Fruit fly (Drosophila melanogaster) whole organism, embryonic: ENCODE measurements around the gene CG45544.

Source experiments
- Adf1 ChIP-seq: fragments of 200-800 bp; sonication (Bioruptor generic); IDR thresholded peaks from 2 replicates; pipeline ENCODE4 v1.3.6; 2022; ENCODE audit warnings: missing biosample characterization, missing genetic modification characterization
- Bteb2 ChIP-seq: fragments of 200-800 bp; sonication (Bioruptor generic); optimal IDR thresholded peaks from 2 replicates; lab custom pipeline; 2016; ENCODE audit warnings: missing biosample characterization, missing genetic modification characterization
- CG10462 ChIP-seq: fragments of 200-800 bp; sonication (Bioruptor generic); optimal IDR thresholded peaks from 2 replicates; lab custom pipeline; 2016; ENCODE audit warnings: missing biosample characterization, missing genetic modification characterization
- CG10959 ChIP-seq: fragments of 200-800 bp; sonication (Bioruptor generic); IDR thresholded peaks from 2 replicates; pipeline ENCODE4 v1.3.6; 2022; ENCODE audit warnings: missing biosample characterization, missing genetic modification characterization
- CG11085 ChIP-seq: fragments of 200-800 bp; sonication (Bioruptor generic); IDR thresholded peaks from 2 replicates; pipeline ENCODE4 v1.3.6; 2022; ENCODE audit warnings: missing biosample characterization, missing genetic modification characterization
- CG11504 ChIP-seq: fragments of 200-800 bp; sonication (Bioruptor generic); optimal IDR thresholded peaks from 3 replicates; lab custom pipeline; 2019; ENCODE audit warnings: missing biosample characterization, mild to moderate bottlenecking, missing genetic modification characterization, moderate library complexity
- CG11695 ChIP-seq: fragments of 200-800 bp; sonication (Bioruptor generic); IDR thresholded peaks from 3 replicates; pipeline ENCODE4 v1.3.6; 2022; ENCODE audit warnings: missing biosample characterization, missing genetic modification characterization
- CG12071 ChIP-seq: fragments of 200-800 bp; sonication (Bioruptor generic); optimal IDR thresholded peaks from 3 replicates; lab custom pipeline; 2018; ENCODE audit warnings: missing biosample characterization, mild to moderate bottlenecking, missing genetic modification characterization
- CG12104 ChIP-seq: fragments of 200-800 bp; sonication (Bioruptor generic); optimal IDR thresholded peaks from 3 replicates; lab custom pipeline; 2016; ENCODE audit warnings: missing biosample characterization, missing genetic modification characterization
- CG12155 ChIP-seq: fragments of 200-800 bp; sonication (Bioruptor generic); optimal IDR thresholded peaks from 3 replicates; lab custom pipeline; 2016; ENCODE audit warnings: missing biosample characterization, missing genetic modification characterization
- CG13424 ChIP-seq: fragments of 200-800 bp; sonication (Bioruptor generic); optimal IDR thresholded peaks from 2 replicates; lab custom pipeline; 2019; ENCODE audit warnings: missing biosample characterization, mild to moderate bottlenecking, missing genetic modification characterization, moderate library complexity
- CG15011 ChIP-seq: fragments of 200-800 bp; sonication (Bioruptor generic); optimal IDR thresholded peaks from 3 replicates; lab custom pipeline; 2018; ENCODE audit warnings: missing biosample characterization, mild to moderate bottlenecking, missing genetic modification characterization
- CG15479 ChIP-seq: fragments of 200-800 bp; sonication (Bioruptor generic); optimal IDR thresholded peaks from 3 replicates; lab custom pipeline; 2019; ENCODE audit warnings: missing biosample characterization, mild to moderate bottlenecking, missing genetic modification characterization, moderate library complexity
- CG1792 ChIP-seq: fragments of 200-800 bp; sonication (Bioruptor generic); optimal IDR thresholded peaks from 2 replicates; lab custom pipeline; 2016; ENCODE audit warnings: missing biosample characterization, missing genetic modification characterization
- CG18011 ChIP-seq: fragments of 200-800 bp; sonication (Bioruptor generic); optimal IDR thresholded peaks from 2 replicates; lab custom pipeline; 2017; ENCODE audit warnings: missing biosample characterization, missing genetic modification characterization, mild to moderate bottlenecking, moderate library complexity, missing genotype
- CG2120 ChIP-seq: fragments of 200-800 bp; sonication (Bioruptor generic); optimal IDR thresholded peaks from 3 replicates; lab custom pipeline; 2016; ENCODE audit warnings: missing biosample characterization, missing genetic modification characterization
- CG32532 ChIP-seq: fragments of 200-800 bp; sonication (Bioruptor generic); IDR thresholded peaks from 2 replicates; pipeline ENCODE4 v1.3.6; 2022; ENCODE audit warnings: missing biosample characterization, missing genetic modification characterization
- CG4360 ChIP-seq: fragments of 200-800 bp; sonication (Bioruptor generic); IDR thresholded peaks from 2 replicates; pipeline ENCODE4 v1.3.6; 2022; ENCODE audit warnings: missing biosample characterization, missing genetic modification characterization
- CG4854 ChIP-seq: fragments of 200-800 bp; sonication (Bioruptor generic); optimal IDR thresholded peaks from 2 replicates; lab custom pipeline; 2016; ENCODE audit warnings: missing biosample characterization, missing genetic modification characterization, inconsistent platforms
- CG6854 ChIP-seq: fragments of 200-800 bp; sonication (Bioruptor generic); optimal IDR thresholded peaks from 3 replicates; lab custom pipeline; 2017; ENCODE audit warnings: missing biosample characterization, mild to moderate bottlenecking, missing genetic modification characterization
- CG7271 ChIP-seq: fragments of 200-800 bp; sonication (Bioruptor generic); optimal IDR thresholded peaks from 2 replicates; lab custom pipeline; 2018; ENCODE audit warnings: missing biosample characterization, mild to moderate bottlenecking, missing genetic modification characterization, moderate library complexity
- CG7963 ChIP-seq: fragments of 200-800 bp; sonication (Bioruptor generic); IDR thresholded peaks from 3 replicates; pipeline ENCODE4 v1.3.6; 2022; ENCODE audit warnings: missing biosample characterization, missing genetic modification characterization; ENCODE audit not compliant: partially characterized antibody
- CG9817 ChIP-seq: fragments of 200-800 bp; sonication (Bioruptor generic); optimal IDR thresholded peaks from 2 replicates; lab custom pipeline; 2018; ENCODE audit warnings: missing biosample characterization, mild to moderate bottlenecking, missing genetic modification characterization, moderate library complexity
- E2f2 ChIP-seq: fragments of 200-800 bp; sonication (Bioruptor generic); IDR thresholded peaks from 2 replicates; pipeline ENCODE4 v1.3.6; 2022; ENCODE audit warnings: missing biosample characterization, missing genetic modification characterization
- HLH4C ChIP-seq: fragments of 200-800 bp; sonication (Bioruptor generic); IDR thresholded peaks from 3 replicates; pipeline ENCODE4 v1.3.6; 2022; ENCODE audit warnings: missing biosample characterization, missing genetic modification characterization; ENCODE audit not compliant: partially characterized antibody
- HLHmδ ChIP-seq: fragments of 200-800 bp; sonication (Bioruptor generic); optimal IDR thresholded peaks from 2 replicates; lab custom pipeline; 2018; ENCODE audit warnings: missing biosample characterization, mild to moderate bottlenecking, missing genetic modification characterization, moderate library complexity
- Hand ChIP-seq: fragments of 200-800 bp; sonication (Bioruptor generic); optimal IDR thresholded peaks from 2 replicates; lab custom pipeline; 2017; ENCODE audit warnings: mild to moderate bottlenecking, missing biosample characterization, missing genetic modification reagents, missing genetic modification characterization
- Jarid2 ChIP-seq: fragments of 200-800 bp; sonication (Bioruptor generic); optimal IDR thresholded peaks from 3 replicates; lab custom pipeline; 2017; ENCODE audit warnings: mild to moderate bottlenecking, missing biosample characterization, missing genetic modification reagents, missing genetic modification characterization
- Lpt ChIP-seq: fragments of >200 bp; optimal IDR thresholded peaks from 2 replicates; lab custom pipeline; 2018; ENCODE audit warnings: missing biosample characterization, missing genetic modification characterization
- Mes4 ChIP-seq: fragments of 200-800 bp; sonication (Bioruptor generic); optimal IDR thresholded peaks from 2 replicates; lab custom pipeline; 2016; ENCODE audit warnings: missing biosample characterization, missing genetic modification characterization
- PHDP ChIP-seq: fragments of 200-800 bp; sonication (Bioruptor generic); optimal IDR thresholded peaks from 3 replicates; lab custom pipeline; 2018; ENCODE audit warnings: missing biosample characterization, mild to moderate bottlenecking, missing genetic modification characterization, moderate library complexity
- Ptx1 ChIP-seq: fragments of 200-800 bp; sonication (Bioruptor generic); IDR thresholded peaks from 2 replicates; pipeline ENCODE4 v1.3.6; 2022; ENCODE audit warnings: missing biosample characterization, missing genetic modification characterization
- Rx ChIP-seq: fragments of 200-800 bp; sonication (Bioruptor generic); IDR thresholded peaks from 2 replicates; pipeline ENCODE4 v1.3.6; 2022; ENCODE audit warnings: missing biosample characterization, missing genetic modification characterization
- ac ChIP-seq: fragments of 200-800 bp; sonication (Bioruptor generic); optimal IDR thresholded peaks from 3 replicates; lab custom pipeline; 2017; ENCODE audit warnings: missing biosample characterization, mild to moderate bottlenecking, missing genetic modification characterization
- amos ChIP-seq: fragments of 200-800 bp; sonication (Bioruptor generic); IDR thresholded peaks from 2 replicates; pipeline ENCODE4 v1.3.6; 2022; ENCODE audit warnings: missing biosample characterization, missing genetic modification characterization; ENCODE audit not compliant: partially characterized antibody
- btn ChIP-seq: fragments of 200-800 bp; sonication (Bioruptor generic); optimal IDR thresholded peaks from 2 replicates; lab custom pipeline; 2016; ENCODE audit warnings: missing biosample characterization, missing genetic modification characterization
- cad ChIP-seq: fragments of >200 bp; optimal IDR thresholded peaks from 2 replicates; lab custom pipeline; 2017; ENCODE audit warnings: missing biosample characterization, missing genetic modification characterization
- cg ChIP-seq: fragments of 200-800 bp; sonication (Bioruptor generic); optimal IDR thresholded peaks from 3 replicates; lab custom pipeline; 2019; ENCODE audit warnings: missing biosample characterization, mild to moderate bottlenecking, missing genetic modification characterization, moderate library complexity
- ci ChIP-seq: fragments of 200-800 bp; sonication (Bioruptor generic); IDR thresholded peaks from 3 replicates; pipeline ENCODE4 v1.3.6; 2022; ENCODE audit warnings: missing biosample characterization, missing genetic modification characterization
- cwo ChIP-seq: fragments of 200-800 bp; sonication (Bioruptor generic); optimal IDR thresholded peaks from 3 replicates; lab custom pipeline; 2017; ENCODE audit warnings: missing biosample characterization, missing genetic modification characterization, mild to moderate bottlenecking, moderate library complexity, missing genetic modification reagents
- dpn ChIP-seq, 2 experiments: fragments of 200-800 bp; sonication (Bioruptor generic); optimal IDR thresholded peaks; 3 replicates each; lab custom pipeline; 2016; ENCODE audit warnings: missing biosample characterization in 2 of 2, missing genetic modification characterization in 2 of 2
- fd3F ChIP-seq: fragments of 200-800 bp; sonication (Bioruptor generic); optimal IDR thresholded peaks from 2 replicates; lab custom pipeline; 2018; ENCODE audit warnings: missing biosample characterization, mild to moderate bottlenecking, missing genetic modification characterization, moderate library complexity
- nmo ChIP-seq: fragments of 200-800 bp; sonication (Bioruptor generic); optimal IDR thresholded peaks from 2 replicates; lab custom pipeline; 2018; ENCODE audit warnings: missing biosample characterization, mild to moderate bottlenecking, missing genetic modification characterization, moderate library complexity
- pita ChIP-seq: fragments of 200-800 bp; sonication (Bioruptor generic); optimal IDR thresholded peaks from 2 replicates; lab custom pipeline; 2017; ENCODE audit warnings: missing biosample characterization, mild to moderate bottlenecking, missing genetic modification characterization
- prd ChIP-seq, 3 experiments: fragments of >200 bp in 2 of 3; fragments of 200-800 bp in 1 of 3; sonication (Bioruptor generic) in 1 of 3; optimal IDR thresholded peaks in 2 of 3; IDR thresholded peaks in 1 of 3; 2 replicates in 2 of 3; 3 replicates in 1 of 3; pipeline versions ENCODE4 v1.3.6 to Lab custom; 2017 to 2022; ENCODE audit warnings: missing biosample characterization in 1 of 3, missing genetic modification characterization in 1 of 3
- rib ChIP-seq: fragments of 200-800 bp; sonication (Bioruptor generic); IDR thresholded peaks from 2 replicates; pipeline ENCODE4 v1.3.6; 2022; ENCODE audit warnings: missing biosample characterization, missing genetic modification characterization
- salm ChIP-seq: fragments of 200-800 bp; sonication (Bioruptor generic); optimal IDR thresholded peaks from 2 replicates; lab custom pipeline; 2018; ENCODE audit warnings: missing biosample characterization, mild to moderate bottlenecking, missing genetic modification characterization
- sisA ChIP-seq: fragments of 200-800 bp; sonication (Bioruptor generic); IDR thresholded peaks from 2 replicates; pipeline ENCODE4 v1.3.6; 2022; ENCODE audit warnings: missing biosample characterization, missing genetic modification characterization
- slp2 ChIP-seq: fragments of 200-800 bp; sonication (Bioruptor generic); optimal IDR thresholded peaks from 2 replicates; lab custom pipeline; 2016; ENCODE audit warnings: missing biosample characterization, missing genetic modification characterization
- tin ChIP-seq: fragments of 200-800 bp; sonication (Bioruptor generic); optimal IDR thresholded peaks from 3 replicates; lab custom pipeline; 2016; ENCODE audit warnings: missing biosample characterization, missing genetic modification characterization

CG45544 gene

dm6 chr3R:29219948-29220347 is 36.3 kb upstream of the CG45544 start, which contains the start of gene eEF1gamma (continued):
- TF ChIP-seq Ptx1 (GFP tag; lab: Robert Waterston, UW), result peak; percentile 91
- TF ChIP-seq CG11504 (tag; lab: Kevin White, UChicago), result peak; percentile 88
- TF ChIP-seq nmo (GFP tag; lab: Kevin White, UChicago), result peak; percentile 92
- peak; percentile 93 for TF ChIP-seq CG1792
- TF ChIP-seq Bteb2, result peak; percentile 93
- peak; percentile 97 for TF ChIP-seq CG32532 (GFP tag; lab: Robert Waterston, UW)
- peak; percentile 85 to 98 for TF ChIP-seq dpn (GFP tag; optimal IDR thresholded peaks at IDR 0.05; lab: Kevin White, UChicago)
- peak; percentile 99 for TF ChIP-seq HLHmδ
- TF ChIP-seq CG11695, result peak; percentile 90
- TF ChIP-seq Rx (GFP tag; lab: Robert Waterston, UW), result peak; percentile 94
- peak; percentile 95 for TF ChIP-seq PHDP
- peak; percentile 59 for TF ChIP-seq CG15479 (GFP tag; lab: Kevin White, UChicago)
- TF ChIP-seq CG10462 (GFP tag; lab: Kevin White, UChicago), result peak; percentile 90
- peak; percentile 77 for TF ChIP-seq cwo
- TF ChIP-seq E2f2 (GFP tag; lab: Robert Waterston, UW), result peak; percentile 82
- peak; percentile 95 for TF ChIP-seq CG11085 (GFP tag; lab: Robert Waterston, UW)
- peak; percentile 92 for TF ChIP-seq CG9817 (tag; lab: Kevin White, UChicago)
- peak; percentile 95 for TF ChIP-seq CG6854 (GFP tag; lab: Kevin White, UChicago)
- TF ChIP-seq Adf1, result peak; percentile 77
- peak; percentile 91 for TF ChIP-seq CG7963
- TF ChIP-seq CG7271 (tag; lab: Kevin White, UChicago), result peak; percentile 99
- peak; percentile 88 for TF ChIP-seq Jarid2 (GFP tag; lab: Kevin White, UChicago)
- peak; percentile 96 for TF ChIP-seq CG15011 (GFP tag; lab: Kevin White, UChicago)
- TF ChIP-seq cg (GFP tag; lab: Kevin White, UChicago), result no peak
- peak; percentile 92 for TF ChIP-seq ac (GFP tag; lab: Kevin White, UChicago)
- TF ChIP-seq ci (GFP tag; lab: Robert Waterston, UW), result peak; percentile 99
- peak; percentile 90 for TF ChIP-seq salm (tag; lab: Kevin White, UChicago)
- TF ChIP-seq tin, result peak; percentile 91
- peak; percentile 86 for TF ChIP-seq CG12155
- TF ChIP-seq Hand (GFP tag; lab: Kevin White, UChicago), result peak; percentile 88
- peak; percentile 95 for TF ChIP-seq btn
- peak; percentile 89 for TF ChIP-seq rib (GFP tag; lab: Robert Waterston, UW)
- TF ChIP-seq Lpt (GFP tag; lab: Kevin White, UChicago), result no peak
- peak; percentile 85 for TF ChIP-seq CG2120
- TF ChIP-seq pita, result no peak
- peak; percentile 98 for TF ChIP-seq Mes4 (GFP tag; lab: Kevin White, UChicago)
- peak; percentile 72 for TF ChIP-seq CG4360
- TF ChIP-seq slp2 (GFP tag; lab: Kevin White, UChicago), result peak; percentile 91
- peak; percentile 92 for TF ChIP-seq CG10959 (GFP tag; lab: Robert Waterston, UW)
- peak; percentile 69 for TF ChIP-seq sisA (GFP tag; lab: Robert Waterston, UW)
- TF ChIP-seq prd (optimal IDR thresholded peaks at IDR 0.05; lab: Kevin White, UChicago), result no peak
- TF ChIP-seq prd (GFP tag; IDR thresholded peaks at IDR 0.05; lab: Robert Waterston, UW), result peak; percentile 83
- peak; percentile 83 for TF ChIP-seq CG13424 (tag; lab: Kevin White, UChicago)
- TF ChIP-seq amos (GFP tag; lab: Robert Waterston, UW), result peak; percentile 95
- TF ChIP-seq CG12104 (GFP tag; lab: Kevin White, UChicago), result peak; percentile 97
- TF ChIP-seq HLH4C (GFP tag; lab: Robert Waterston, UW), result peak; percentile 95
- no peak for TF ChIP-seq cad
- peak; percentile 88 for TF ChIP-seq CG18011
- TF ChIP-seq CG4854 (GFP tag; lab: Kevin White, UChicago), result peak; percentile 94
- peak; percentile 93 for TF ChIP-seq fd3F (GFP tag; lab: Kevin White, UChicago)
- peak; percentile 97 for TF ChIP-seq CG12071 (GFP tag; lab: Kevin White, UChicago)
